Fruit fly (Drosophila melanogaster) whole organism, embryonic: ENCODE measurements around the gene CG12766.

Source experiments
- ATbp ChIP-seq: fragments of 200-800 bp; sonication (Bioruptor generic); optimal IDR thresholded peaks from 2 replicates; lab custom pipeline; 2017; ENCODE audit warnings: missing biosample characterization, mild to moderate bottlenecking, missing genetic modification characterization, missing genetic modification reagents
- Asciz ChIP-seq: fragments of 200-800 bp; sonication (Bioruptor generic); optimal IDR thresholded peaks from 2 replicates; lab custom pipeline; 2017; ENCODE audit warnings: missing biosample characterization, mild to moderate bottlenecking, missing genetic modification characterization, missing genetic modification reagents
- B-H2 ChIP-seq: fragments of 200-800 bp; sonication (Bioruptor generic); optimal IDR thresholded peaks from 2 replicates; lab custom pipeline; 2018; ENCODE audit warnings: missing biosample characterization, mild to moderate bottlenecking, missing genetic modification characterization
- CG10209 ChIP-seq: fragments of 200-800 bp; sonication (Bioruptor generic); optimal IDR thresholded peaks from 3 replicates; lab custom pipeline; 2017; ENCODE audit warnings: missing biosample characterization, mild to moderate bottlenecking, missing genetic modification characterization, missing genetic modification reagents
- CG10979 ChIP-seq: fragments of 200-800 bp; sonication (Bioruptor generic); optimal IDR thresholded peaks from 2 replicates; lab custom pipeline; 2018; ENCODE audit warnings: missing biosample characterization, mild to moderate bottlenecking, missing genetic modification characterization, moderate library complexity
- CG14050 ChIP-seq: fragments of 200-800 bp; sonication (Bioruptor generic); IDR thresholded peaks from 3 replicates; pipeline ENCODE4 v1.3.6; 2022; ENCODE audit warnings: missing biosample characterization, missing genetic modification characterization
- CG14860 ChIP-seq: fragments of 200-800 bp; sonication (Bioruptor generic); IDR thresholded peaks from 3 replicates; pipeline ENCODE4 v1.3.6; 2022; ENCODE audit warnings: missing biosample characterization, missing genetic modification characterization; ENCODE audit not compliant: partially characterized antibody
- CG15269 ChIP-seq: fragments of 200-800 bp; sonication (Bioruptor generic); optimal IDR thresholded peaks from 2 replicates; lab custom pipeline; 2018; ENCODE audit warnings: missing biosample characterization, mild to moderate bottlenecking, missing genetic modification characterization, moderate library complexity
- CG15601 ChIP-seq: fragments of 200-800 bp; sonication (Bioruptor generic); optimal IDR thresholded peaks from 3 replicates; lab custom pipeline; 2019; ENCODE audit warnings: missing biosample characterization, mild to moderate bottlenecking, missing genetic modification characterization, moderate library complexity
- CG16863 ChIP-seq: fragments of 200-800 bp; sonication (Bioruptor generic); optimal IDR thresholded peaks from 3 replicates; lab custom pipeline; 2016; ENCODE audit warnings: missing biosample characterization, missing genetic modification characterization
- CG17385 ChIP-seq: fragments of 200-800 bp; sonication (Bioruptor generic); optimal IDR thresholded peaks from 3 replicates; lab custom pipeline; 2018; ENCODE audit warnings: missing biosample characterization, mild to moderate bottlenecking, missing genetic modification characterization
- CG18476 ChIP-seq: fragments of 200-800 bp; sonication (Bioruptor generic); optimal IDR thresholded peaks from 2 replicates; lab custom pipeline; 2016; ENCODE audit warnings: missing biosample characterization, mild to moderate bottlenecking, missing genetic modification characterization
- CG18619 ChIP-seq: fragments of 200-800 bp; sonication (Bioruptor generic); optimal IDR thresholded peaks from 3 replicates; lab custom pipeline; 2017; ENCODE audit warnings: missing biosample characterization, mild to moderate bottlenecking, missing genetic modification characterization
- CG2129 ChIP-seq: fragments of 200-800 bp; sonication (Bioruptor generic); IDR thresholded peaks from 2 replicates; pipeline ENCODE4 v1.3.6; 2022; ENCODE audit warnings: missing biosample characterization, missing genetic modification characterization; ENCODE audit not compliant: partially characterized antibody
- CG2199 ChIP-seq: fragments of 200-800 bp; sonication (Bioruptor generic); IDR thresholded peaks from 3 replicates; pipeline ENCODE4 v1.3.6; 2022; ENCODE audit warnings: missing biosample characterization, missing genetic modification characterization
- CG3726 ChIP-seq: fragments of 200-800 bp; sonication (Bioruptor generic); IDR thresholded peaks from 3 replicates; pipeline ENCODE4, ENCODE4 v1.3.6; 2022; ENCODE audit warnings: missing biosample characterization, missing genetic modification characterization
- CG4328 ChIP-seq: fragments of 200-800 bp; sonication (Bioruptor generic); optimal IDR thresholded peaks from 3 replicates; lab custom pipeline; 2017; ENCODE audit warnings: missing biosample characterization, missing genetic modification reagents, missing genetic modification characterization
- CG6689 ChIP-seq: fragments of 200-800 bp; sonication (Bioruptor generic); IDR thresholded peaks from 2 replicates; pipeline ENCODE4 v1.3.6; 2022; ENCODE audit warnings: missing biosample characterization, missing genetic modification characterization
- CG9437 ChIP-seq: fragments of 200-800 bp; sonication (Bioruptor generic); optimal IDR thresholded peaks from 2 replicates; lab custom pipeline; 2018; ENCODE audit warnings: missing biosample characterization, mild to moderate bottlenecking, missing genetic modification characterization
- CG9932 ChIP-seq: fragments of 200-800 bp; sonication (Bioruptor generic); IDR thresholded peaks from 2 replicates; pipeline ENCODE4 v1.3.6; 2022; ENCODE audit warnings: missing biosample characterization, missing genetic modification characterization
- E2f2 ChIP-seq: fragments of 200-800 bp; sonication (Bioruptor generic); IDR thresholded peaks from 2 replicates; pipeline ENCODE4 v1.3.6; 2022; ENCODE audit warnings: missing biosample characterization, missing genetic modification characterization
- ERR ChIP-seq: fragments of 200-800 bp; sonication (Bioruptor generic); optimal IDR thresholded peaks from 2 replicates; lab custom pipeline; 2016; ENCODE audit warnings: missing biosample characterization, missing genetic modification characterization
- MTF-1 ChIP-seq: fragments of 200-800 bp; sonication (Bioruptor generic); optimal IDR thresholded peaks from 2 replicates; lab custom pipeline; 2018; ENCODE audit warnings: missing biosample characterization, mild to moderate bottlenecking, missing genetic modification characterization, borderline replicate concordance
- Nf-YB ChIP-seq: fragments of 200-800 bp; sonication (Bioruptor generic); optimal IDR thresholded peaks from 3 replicates; lab custom pipeline; 2019; ENCODE audit warnings: missing biosample characterization, mild to moderate bottlenecking, missing genetic modification characterization, moderate library complexity
- Ptx1 ChIP-seq: fragments of 200-800 bp; sonication (Bioruptor generic); IDR thresholded peaks from 2 replicates; pipeline ENCODE4 v1.3.6; 2022; ENCODE audit warnings: missing biosample characterization, missing genetic modification characterization
- Sry-β ChIP-seq: fragments of 200-800 bp; sonication (Bioruptor generic); optimal IDR thresholded peaks from 2 replicates; lab custom pipeline; 2018; ENCODE audit warnings: missing biosample characterization, mild to moderate bottlenecking, missing genetic modification characterization, moderate library complexity
- al ChIP-seq: fragments of 200-800 bp; sonication (Bioruptor generic); IDR thresholded peaks from 2 replicates; pipeline ENCODE4 v1.3.6; 2022; ENCODE audit warnings: missing biosample characterization, missing genetic modification characterization
- az2 ChIP-seq: fragments of 200-800 bp; sonication (Bioruptor generic); optimal IDR thresholded peaks from 3 replicates; lab custom pipeline; 2016; ENCODE audit warnings: missing biosample characterization, missing genetic modification characterization
- bowl ChIP-seq: fragments of 200-800 bp; sonication (Bioruptor generic); IDR thresholded peaks from 2 replicates; pipeline ENCODE4 v1.3.6; 2022; ENCODE audit warnings: missing biosample characterization, missing genetic modification characterization
- cato ChIP-seq: fragments of 200-800 bp; sonication (Bioruptor generic); optimal IDR thresholded peaks from 2 replicates; lab custom pipeline; 2016; ENCODE audit warnings: missing biosample characterization, missing genetic modification characterization, borderline replicate concordance
- chn ChIP-seq: fragments of 200-800 bp; sonication (Bioruptor generic); optimal IDR thresholded peaks from 2 replicates; lab custom pipeline; 2016; ENCODE audit warnings: missing biosample characterization, missing genetic modification characterization
- crol ChIP-seq: fragments of 200-800 bp; sonication (Bioruptor generic); IDR thresholded peaks from 2 replicates; pipeline ENCODE4 v1.3.6; 2022; ENCODE audit warnings: missing biosample characterization, missing genetic modification characterization
- emc ChIP-seq: fragments of 200-800 bp; sonication (Bioruptor generic); optimal IDR thresholded peaks from 2 replicates; lab custom pipeline; 2016; ENCODE audit warnings: missing biosample characterization, missing genetic modification characterization
- hth ChIP-seq: fragments of >200 bp; optimal IDR thresholded peaks from 2 replicates; lab custom pipeline; 2017; ENCODE audit warnings: inconsistent platforms
- inv ChIP-seq: fragments of 200-800 bp; sonication (Bioruptor generic); IDR thresholded peaks from 2 replicates; pipeline ENCODE4 v1.3.6; 2022; ENCODE audit warnings: missing biosample characterization, missing genetic modification characterization; ENCODE audit not compliant: partially characterized antibody
- ken ChIP-seq: fragments of 200-800 bp; sonication (Bioruptor generic); IDR thresholded peaks from 3 replicates; pipeline ENCODE4 v1.3.6; 2022; ENCODE audit warnings: missing biosample characterization, missing genetic modification characterization
- lmd ChIP-seq: fragments of 200-800 bp; sonication (Bioruptor generic); IDR thresholded peaks from 2 replicates; pipeline ENCODE4 v1.3.6; 2022; ENCODE audit warnings: missing biosample characterization, missing genetic modification characterization
- luna ChIP-seq: fragments of 200-800 bp; sonication (Bioruptor generic); optimal IDR thresholded peaks from 2 replicates; lab custom pipeline; 2016; ENCODE audit warnings: missing biosample characterization, missing genetic modification characterization
- nom ChIP-seq: fragments of 200-800 bp; sonication (Bioruptor generic); optimal IDR thresholded peaks from 2 replicates; lab custom pipeline; 2017; ENCODE audit warnings: missing biosample characterization, missing genetic modification characterization, mild to moderate bottlenecking, moderate library complexity, missing genetic modification reagents
- oc ChIP-seq: fragments of 200-800 bp; sonication (Bioruptor generic); optimal IDR thresholded peaks from 2 replicates; lab custom pipeline; 2018; ENCODE audit warnings: missing biosample characterization, mild to moderate bottlenecking, missing genetic modification characterization, moderate library complexity
- onecut ChIP-seq: fragments of 200-800 bp; sonication (Bioruptor generic); IDR thresholded peaks from 2 replicates; pipeline ENCODE4 v1.3.6; 2022; ENCODE audit warnings: missing biosample characterization, missing genetic modification characterization
- pho ChIP-seq: fragments of 200-800 bp; sonication (Bioruptor generic); optimal IDR thresholded peaks from 2 replicates; lab custom pipeline; 2016; ENCODE audit warnings: missing biosample characterization, missing genetic modification characterization
- sens-2 ChIP-seq: fragments of 200-800 bp; sonication (Bioruptor generic); IDR thresholded peaks from 2 replicates; pipeline ENCODE4 v1.3.6; 2022; ENCODE audit warnings: missing biosample characterization, missing genetic modification characterization
- ssp ChIP-seq: fragments of 200-800 bp; sonication (Bioruptor generic); IDR thresholded peaks from 2 replicates; pipeline ENCODE4 v1.3.6; 2022; ENCODE audit warnings: missing biosample characterization, missing genetic modification characterization
- stc ChIP-seq: fragments of 200-800 bp; sonication (Bioruptor generic); IDR thresholded peaks from 2 replicates; pipeline ENCODE4 v1.3.6; 2022; ENCODE audit warnings: missing biosample characterization, missing genetic modification characterization
- tna ChIP-seq: fragments of 200-800 bp; sonication (Bioruptor generic); IDR thresholded peaks from 2 replicates; pipeline ENCODE4 v1.3.6; 2022; ENCODE audit warnings: missing biosample characterization, missing genetic modification characterization; ENCODE audit not compliant: partially characterized antibody
- unc-4 ChIP-seq: fragments of 200-800 bp; sonication (Bioruptor generic); IDR thresholded peaks from 2 replicates; pipeline ENCODE4 v1.3.6; 2022; ENCODE audit warnings: missing biosample characterization, missing genetic modification characterization; ENCODE audit not compliant: partially characterized antibody
- unpg ChIP-seq: fragments of 200-800 bp; sonication (Bioruptor generic); optimal IDR thresholded peaks from 3 replicates; lab custom pipeline; 2018; ENCODE audit warnings: missing biosample characterization, mild to moderate bottlenecking, missing genetic modification characterization, moderate library complexity
- zfh2 ChIP-seq: fragments of 200-800 bp; sonication (Bioruptor generic); optimal IDR thresholded peaks from 2 replicates; lab custom pipeline; 2016; ENCODE audit warnings: missing biosample characterization, missing genetic modification characterization

The CG12766 gene

dm6 chr3L:3928205-3928942 lies 11.6 kb downstream of the CG12766 start (continued):
- TF ChIP-seq B-H2 (peak; percentile 95), CG15601 (tag; lab: Kevin White, UChicago) (peak; percentile 58), CG18619 (GFP tag; lab: Kevin White, UChicago) (peak; percentile 89), lmd (GFP tag; lab: Robert Waterston, UW) (peak; percentile 88), CG14860 (no peak), MTF-1 (GFP tag; lab: Kevin White, UChicago) (peak; percentile 67), CG2199 (GFP tag; lab: Robert Waterston, UW) (no peak), CG4328 (peak; percentile 69), CG16863 (GFP tag; lab: Kevin White, UChicago) (peak; percentile 83), Ptx1 (GFP tag; lab: Robert Waterston, UW) (peak; percentile 88), ERR (GFP tag; lab: Kevin White, UChicago) (peak; percentile 84), zfh2 (GFP tag; lab: Kevin White, UChicago) (peak; percentile 93), stc (GFP tag; lab: Robert Waterston, UW) (peak; percentile 83), CG3726 (GFP tag; lab: Robert Waterston, UW) (peak; percentile 76; the same call in 2 of the 3 replicates), ATbp (GFP tag; lab: Kevin White, UChicago) (peak; percentile 76), ken (GFP tag; lab: Robert Waterston, UW) (peak; percentile 76), CG18476 (GFP tag; lab: Kevin White, UChicago) (peak; percentile 78), bowl (GFP tag; lab: Robert Waterston, UW) (peak; percentile 83), CG10209 (peak; percentile 88), crol (GFP tag; lab: Robert Waterston, UW) (peak; percentile 39; the same call in 1 of the 2 replicates), unc-4 (GFP tag; lab: Robert Waterston, UW) (no peak), luna (peak; percentile 59), hth (lab: Kevin White, UChicago) (no peak), unpg (GFP tag; lab: Kevin White, UChicago) (peak; percentile 85), inv (GFP tag; lab: Robert Waterston, UW) (no peak), pho (GFP tag; lab: Kevin White, UChicago) (peak; percentile 94), chn (peak; percentile 84), nom (GFP tag; lab: Kevin White, UChicago) (no peak), Sry-β (no peak), sens-2 (GFP tag; lab: Robert Waterston, UW) (peak; percentile 78), CG9932 (peak; percentile 90), CG6689 (GFP tag; lab: Robert Waterston, UW) (peak; percentile 75), emc (peak; percentile 87), CG15269 (tag; lab: Kevin White, UChicago) (peak; percentile 93), CG9437 (GFP tag; lab: Kevin White, UChicago) (peak; percentile 63), oc (tag; lab: Kevin White, UChicago) (no peak), Asciz (GFP tag; lab: Kevin White, UChicago) (peak; percentile 65), ssp (peak; percentile 70), onecut (GFP tag; lab: Robert Waterston, UW) (peak; percentile 72), CG2129 (GFP tag; lab: Robert Waterston, UW) (no peak), Nf-YB (GFP tag; lab: Kevin White, UChicago) (peak; percentile 59), al (peak; percentile 84), tna (GFP tag; lab: Robert Waterston, UW) (no peak), E2f2 (GFP tag; lab: Robert Waterston, UW) (peak; percentile 64; the same call in 1 of the 2 replicates), CG17385 (peak; percentile 87), CG10979 (tag; lab: Kevin White, UChicago) (no peak), cato (GFP tag; lab: Kevin White, UChicago) (peak; percentile 42), az2 (GFP tag; lab: Kevin White, UChicago) (peak; percentile 83), CG14050 (peak; percentile 82)
